Fruit fly (Drosophila melanogaster) ovary, adult (tissue): ENCODE data around the gene trbl.

Experiments used
- CG17801 ChIP-seq: fragments of 200-800 bp; optimal IDR thresholded peaks from 2 replicates; lab custom pipeline; 2019; ENCODE audit warnings: missing biosample characterization, mild to moderate bottlenecking, missing genetic modification characterization, moderate library complexity; ENCODE audit not compliant: partially characterized antibody

Gene trbl

dm6 chr3L:20375878-20376563 lies 25.4 kb downstream of the trbl start, which contains the start of the genes Ide and RhoBTB:
Ide (minus strand) TSS chr3L:20375896.
RhoBTB (plus strand) TSS chr3L:20376242.
- peak; percentile 45 for TF ChIP-seq CG17801 (GFP tag; lab: Kevin White, UChicago)

- no peak for TF ChIP-seq CG17801 (GFP tag; lab: Kevin White, UChicago)
Measured at dm6 chr3L:20375467-20375866, 25.9 kb downstream of the trbl start.

DNA sequence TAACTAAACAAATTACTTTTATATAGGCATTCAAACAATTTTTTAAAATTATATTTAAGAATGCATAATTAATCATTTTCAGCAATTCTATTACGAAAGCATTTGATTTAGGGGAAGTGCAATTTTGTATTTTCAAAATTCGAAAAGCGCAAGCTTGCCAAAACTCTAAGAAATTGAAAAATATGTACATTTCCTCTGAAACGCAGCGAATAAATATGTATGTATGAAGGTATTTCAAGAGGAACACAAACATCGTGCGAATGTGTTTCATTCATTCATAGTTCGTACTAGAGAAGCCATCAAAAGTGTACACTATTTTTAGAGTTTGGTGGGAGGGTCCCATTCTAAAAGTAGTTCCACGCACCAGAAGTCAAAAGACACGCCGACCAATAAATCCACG lies 31.4 kb downstream of the trbl start, which contains the start of gene CG13247:
TSS of gene CG13247 (plus strand) at position 301 of the 400 bp plus-strand sequence.
- no peak for TF ChIP-seq CG17801 (GFP tag; lab: Kevin White, UChicago)

dm6 chr3L:20366674-20367372 lies 34.6 kb downstream of the trbl start, which contains the start of the genes Toll-9 and in:
Toll-9 (minus strand) TSS chr3L:20366724.
in (plus strand) TSS chr3L:20367198.
- no peak for TF ChIP-seq CG17801 (GFP tag; lab: Kevin White, UChicago)

- TF ChIP-seq CG17801 (GFP tag; lab: Kevin White, UChicago): no peak
Measured at dm6 chr3L:20366074-20366473, 35.3 kb downstream of the trbl start.

- TF ChIP-seq CG17801 (GFP tag; lab: Kevin White, UChicago): no peak
Measured at dm6 chr3L:20361389-20361788, 40.0 kb downstream of the trbl start, which contains the start of gene Prim2. Prim2 (minus strand) TSS chr3L:20361585.

- TF ChIP-seq CG17801 (GFP tag; lab: Kevin White, UChicago): no peak
Measured at dm6 chr3L:20358212-20358611, 43.2 kb downstream of the trbl start, which contains the start of gene CG5665. CG5665 (plus strand) TSS chr3L:20358512.

DNA sequence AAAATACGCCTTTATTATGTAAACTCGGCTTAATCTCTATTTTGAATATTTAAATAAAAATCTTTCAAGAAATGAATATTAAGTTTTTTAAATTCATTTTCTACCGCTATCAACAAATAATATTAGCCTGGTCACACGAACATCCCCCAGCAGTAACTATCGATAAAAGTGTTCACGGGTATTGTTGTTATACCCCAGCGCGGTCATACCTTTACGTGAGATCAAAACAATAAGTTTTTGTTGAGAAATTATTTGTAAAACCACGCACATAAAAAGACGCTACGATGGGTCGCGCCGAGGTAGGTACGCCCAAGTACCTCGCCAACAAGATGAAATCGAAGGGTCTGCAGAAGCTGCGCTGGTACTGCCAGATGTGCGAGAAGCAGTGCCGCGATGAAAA lies 44.8 kb downstream of the trbl start, which contains the start of gene kin17:
TSS of gene kin17 (plus strand) at position 195 of the 400 bp plus-strand sequence.
- no peak for TF ChIP-seq CG17801 (GFP tag; lab: Kevin White, UChicago)

DNA sequence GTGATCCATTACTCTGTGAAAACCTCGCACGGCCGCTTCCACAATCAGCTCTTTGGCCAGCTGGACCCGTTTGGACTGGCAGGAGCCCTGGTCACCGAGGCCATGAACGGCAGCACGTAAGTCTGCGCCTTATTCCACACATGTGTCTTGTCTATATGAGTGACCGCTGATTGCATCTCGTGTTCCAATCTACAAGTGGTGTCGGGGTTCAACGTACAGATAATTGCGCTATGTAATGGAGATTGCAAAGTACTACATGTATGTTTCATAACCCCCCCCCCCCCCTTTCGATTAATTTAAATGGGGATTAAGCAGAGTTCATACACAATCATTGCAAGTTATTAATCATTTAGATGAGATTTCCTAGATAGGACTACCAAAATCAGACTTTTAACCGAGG lies 46.5 kb downstream of the trbl start:
- no peak for TF ChIP-seq CG17801 (GFP tag; lab: Kevin White, UChicago)

- TF ChIP-seq CG17801 (GFP tag; lab: Kevin White, UChicago): no peak
Measured at dm6 chr3L:20354363-20354762, 47.0 kb downstream of the trbl start.

DNA sequence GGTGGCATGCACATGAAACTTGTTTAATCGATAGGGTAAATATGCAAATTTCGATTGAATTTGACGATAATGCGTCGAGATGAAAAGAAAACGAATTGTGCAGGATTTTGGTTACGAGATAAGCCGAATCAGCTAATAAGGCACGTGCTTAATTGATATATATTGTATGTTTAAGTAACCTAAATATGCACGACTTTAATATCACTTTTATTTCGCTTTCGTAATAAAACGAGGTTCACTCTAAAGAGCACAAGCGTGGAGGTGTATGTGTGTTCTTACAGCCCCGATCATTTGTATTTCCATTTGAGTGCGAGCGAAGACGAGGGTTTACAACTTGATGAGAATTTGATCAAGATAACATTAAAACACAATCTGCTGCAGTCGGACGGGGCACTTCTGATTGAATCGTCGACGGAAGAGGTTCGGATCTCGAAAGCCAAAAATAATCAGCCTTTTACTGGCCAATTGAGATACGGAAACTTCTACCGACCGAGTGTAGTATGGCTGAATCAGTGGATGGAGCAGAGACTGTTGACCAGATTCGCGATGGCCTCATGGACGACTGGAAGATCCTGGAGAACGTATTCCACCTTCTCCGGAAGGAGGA lies 47.6 kb downstream of the trbl start:
- no peak for TF ChIP-seq CG17801 (GFP tag; lab: Kevin White, UChicago)

DNA sequence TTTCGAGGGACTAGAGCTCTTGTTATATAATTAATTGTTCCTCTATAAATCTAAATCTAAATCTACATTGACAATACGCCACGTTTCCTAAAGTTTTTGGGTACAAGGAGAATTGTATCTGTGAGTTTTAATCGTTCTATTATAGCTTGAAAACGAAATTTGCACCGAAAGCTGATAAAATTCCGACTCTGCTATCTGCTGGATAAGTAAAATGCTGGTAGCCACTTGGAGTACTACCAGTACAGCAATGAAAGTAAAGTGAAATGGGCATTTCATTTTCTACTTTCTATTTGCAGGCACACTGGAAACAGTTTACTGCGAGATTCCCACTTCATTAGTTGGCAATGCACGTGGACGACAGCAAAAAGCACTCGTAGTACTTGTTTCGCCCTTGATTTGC lies 48.3 kb downstream of the trbl start, which contains the start of gene CG5618:
TSS of gene CG5618 (plus strand) at position 301 of the 400 bp plus-strand sequence.
- TF ChIP-seq CG17801 (GFP tag; lab: Kevin White, UChicago): no peak

DNA sequence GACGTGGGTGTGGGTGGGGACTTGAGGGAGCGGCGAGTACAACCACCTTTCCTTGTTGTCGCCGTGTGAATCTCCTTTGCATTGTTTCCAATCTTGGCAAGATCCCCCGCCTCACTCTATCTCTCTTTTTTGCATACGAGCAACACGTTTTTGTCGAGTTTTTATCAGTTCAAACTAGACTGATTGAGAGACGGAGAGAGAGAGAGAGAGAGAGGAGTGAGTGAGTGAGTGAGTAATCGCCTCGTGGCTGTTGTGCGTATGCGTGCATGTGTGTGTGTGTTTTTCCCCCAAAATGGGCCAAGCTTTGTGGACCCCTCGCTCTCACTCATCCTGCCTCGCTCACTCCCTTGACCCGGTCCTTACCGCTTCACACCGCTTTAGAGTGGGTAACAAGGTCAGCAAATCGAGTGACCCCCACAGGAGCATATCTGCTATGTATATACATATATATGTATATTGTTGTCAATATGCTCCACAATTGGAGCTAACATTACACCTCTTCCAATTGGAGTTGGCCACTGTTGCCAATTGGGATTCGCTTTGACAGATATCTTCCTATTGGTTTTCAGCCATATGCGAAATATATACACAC lies 52.0 kb downstream of the trbl start:
- TF ChIP-seq CG17801 (GFP tag; lab: Kevin White, UChicago): no peak

- no peak for TF ChIP-seq CG17801 (GFP tag; lab: Kevin White, UChicago)
Measured at dm6 chr3L:20348581-20349093, 52.8 kb downstream of the trbl start.
